Worm (Caenorhabditis elegans) whole organism, mixed stage, embryonic: ENCODE results near the gene Y37D8A.25.

Experiments used
- lsy-2 ChIP-seq: fragments of 150-350 bp; optimal IDR thresholded peaks from 2 replicates; lab custom pipeline; 2014; ENCODE audit warnings: missing biosample characterization, missing genetic modification characterization
- pha-4 ChIP-seq: fragments of 150-350 bp; optimal IDR thresholded peaks from 2 replicates; lab custom pipeline; 2018; ENCODE audit warnings: missing biosample characterization, missing genetic modification reagents, missing genetic modification characterization
- unc-62 ChIP-seq: fragments of 150-350 bp; optimal IDR thresholded peaks from 2 replicates; lab custom pipeline; 2014; ENCODE audit warnings: missing biosample characterization, missing genetic modification reagents, missing genetic modification characterization

ce11 chrIII:12806712-12807111 is 13.3 kb downstream of the Y37D8A.25 start, which contains the start of gene BE10.5:
- TF ChIP-seq unc-62 (no peak), lsy-2 (tag; lab: Kevin White, UChicago) (no peak), pha-4 (tag; lab: Kevin White, UChicago) (no peak)
